Worm (Caenorhabditis elegans): Measurements from ENCODE around the gene fbxb-3.
A peak's percentile ranks its signal among the peaks of the same experiment; 100 is the strongest.

The fbxb-3 gene

DNA sequence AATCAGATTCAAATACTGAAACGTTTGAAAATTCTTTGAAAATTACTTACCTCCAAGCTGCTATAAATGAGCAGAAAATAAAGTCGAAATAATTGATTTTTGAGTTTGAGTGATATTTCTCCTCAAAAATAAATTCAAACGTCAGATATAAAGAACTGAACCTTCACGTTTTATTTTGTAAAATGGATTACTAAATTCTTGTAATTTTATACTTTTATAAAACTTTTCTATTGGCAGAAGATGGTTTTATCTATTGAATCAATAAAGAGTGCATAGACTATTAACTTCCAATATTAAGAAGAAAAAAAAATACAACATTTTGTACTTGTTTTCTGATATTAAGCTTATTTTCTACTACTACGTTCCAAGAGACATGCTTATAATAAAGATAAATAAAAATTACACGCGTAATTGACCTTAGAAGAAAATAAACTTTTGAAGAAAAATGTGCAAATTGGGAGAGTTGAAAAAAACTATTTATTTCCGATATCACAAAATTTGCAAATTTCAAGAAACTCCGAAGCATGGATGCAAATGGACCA is 9.1 kb downstream of the fbxb-3 start, which contains the start of the genes F38H4.6 and F38H4.4:
TSS of gene F38H4.6 (minus strand) at position 101 of the 542 bp plus-strand sequence.
TSS of gene F38H4.4 (plus strand) at position 492 of the 542 bp plus-strand sequence.
- TF ChIP-seq eor-1 (tag; optimal IDR thresholded peaks at IDR 0.05): no peak
- no peak for TF ChIP-seq mdl-1 (tag; optimal IDR thresholded peaks at IDR 0.05)
- no peak for TF ChIP-seq jun-1 (tag; optimal IDR thresholded peaks at IDR 0.05)
- TF ChIP-seq R02D3.7 (tag; optimal IDR thresholded peaks at IDR 0.05): no peak
- TF ChIP-seq nhr-77 (tag; optimal IDR thresholded peaks at IDR 0.05): no peak
- no peak for TF ChIP-seq ama-1 (optimal IDR thresholded peaks at IDR 0.05)
- no peak for TF ChIP-seq lin-15B (tag; optimal IDR thresholded peaks at IDR 0.05)
- no peak for TF ChIP-seq elt-1 (tag; optimal IDR thresholded peaks at IDR 0.05)
- TF ChIP-seq nhr-28 (tag; optimal IDR thresholded peaks at IDR 0.05): no peak
- TF ChIP-seq ztf-4 (tag; optimal IDR thresholded peaks at IDR 0.05): no peak
- TF ChIP-seq zag-1 (tag; optimal IDR thresholded peaks at IDR 0.05): no peak
- TF ChIP-seq ceh-16 (tag; optimal IDR thresholded peaks at IDR 0.05): no peak
- no peak for TF ChIP-seq pha-4 (tag; optimal IDR thresholded peaks at IDR 0.05)
- TF ChIP-seq nfya-1 (tag; optimal IDR thresholded peaks at IDR 0.05; ENCODE audit: insufficient read depth): no peak

DNA sequence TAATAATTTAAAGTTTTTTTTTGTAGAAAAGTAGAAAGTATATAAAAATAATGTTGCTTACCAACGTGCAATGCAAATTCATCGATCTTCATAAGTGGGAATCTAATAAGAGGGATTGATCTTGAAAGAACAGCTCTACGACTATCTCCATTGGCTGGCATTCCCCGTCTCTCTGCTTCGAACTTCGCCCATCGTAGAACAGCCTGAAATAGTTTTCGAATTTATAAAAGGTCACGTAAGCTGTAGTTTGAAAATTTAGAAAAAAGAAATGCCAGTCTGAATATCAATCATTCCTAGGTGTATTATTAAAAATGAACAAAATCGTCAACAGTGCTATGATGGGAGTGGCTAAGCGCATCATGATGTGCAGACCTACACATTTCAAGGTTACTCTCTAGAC is 13.1 kb downstream of the fbxb-3 start, which contains the start of gene F38H4.5:
TSS of gene F38H4.5 (plus strand) at position 301 of the 400 bp plus-strand sequence.
- TF ChIP-seq lsy-12 (tag; optimal IDR thresholded peaks at IDR 0.05) (no peak), snpc-4 (tag; optimal IDR thresholded peaks at IDR 0.05) (no peak), elt-1 (tag; optimal IDR thresholded peaks at IDR 0.05) (no peak), nhr-28 (tag; optimal IDR thresholded peaks at IDR 0.05) (no peak), R02D3.7 (tag; optimal IDR thresholded peaks at IDR 0.05) (no peak), lin-39 (tag; optimal IDR thresholded peaks at IDR 0.05) (no peak), mml-1 (tag; optimal IDR thresholded peaks at IDR 0.05) (no peak), skn-1 (tag; optimal IDR thresholded peaks at IDR 0.05) (no peak), egl-5 (tag; optimal IDR thresholded peaks at IDR 0.05) (no peak), ceh-9 (tag; optimal IDR thresholded peaks at IDR 0.05) (no peak), daf-12 (tag; optimal IDR thresholded peaks at IDR 0.05) (no peak), fos-1 (tag; optimal IDR thresholded peaks at IDR 0.05) (no peak), lin-15B (tag; optimal IDR thresholded peaks at IDR 0.05) (no peak), elt-2 (tag; optimal IDR thresholded peaks at IDR 0.05) (no peak)

DNA sequence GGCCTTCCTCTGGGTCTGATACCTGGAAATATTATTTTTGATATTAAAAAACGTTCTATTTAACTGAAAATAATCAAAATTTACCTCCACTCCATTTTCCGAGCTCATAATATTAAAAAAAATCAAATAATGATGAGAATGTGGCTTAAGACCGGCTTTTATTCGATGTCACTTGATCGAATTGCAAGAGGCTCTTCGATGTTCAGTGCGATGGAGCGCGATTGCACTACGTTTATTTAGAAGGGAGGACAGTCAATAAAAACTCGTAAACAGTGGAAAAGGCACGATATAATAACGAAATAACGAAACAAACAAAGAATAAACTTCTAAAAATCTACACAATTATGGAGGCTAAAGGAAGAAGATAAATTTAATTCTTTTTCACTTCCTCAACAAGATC is 16.0 kb downstream of the fbxb-3 start, which contains the start of gene tag-30:
TSS of gene tag-30 (minus strand) at position 383 of the 400 bp plus-strand sequence.
- TF ChIP-seq nhr-25 (tag; optimal IDR thresholded peaks at IDR 0.05) (peak; percentile 24), ztf-11 (tag; optimal IDR thresholded peaks at IDR 0.05) (no peak), ceh-16 (tag; optimal IDR thresholded peaks at IDR 0.05) (no peak), ceh-82 (tag; optimal IDR thresholded peaks at IDR 0.05) (no peak), lsy-12 (tag; optimal IDR thresholded peaks at IDR 0.05) (no peak), fkh-10 (GFP tag; optimal IDR thresholded peaks at IDR 0.05) (no peak), elt-2 (tag; optimal IDR thresholded peaks at IDR 0.05) (peak; percentile 43), snpc-4 (tag; optimal IDR thresholded peaks at IDR 0.05) (peak; percentile 76), nhr-23 (tag; optimal IDR thresholded peaks at IDR 0.05) (peak; percentile 13), elt-1 (tag; optimal IDR thresholded peaks at IDR 0.05) (no peak), nhr-43 (tag; optimal IDR thresholded peaks at IDR 0.05; ENCODE audit: poor library complexity, severe bottlenecking) (peak; percentile 10), hmg-11 (tag; optimal IDR thresholded peaks at IDR 0.05) (no peak), egl-5 (tag; optimal IDR thresholded peaks at IDR 0.05) (peak; percentile 86), lin-15B (tag; optimal IDR thresholded peaks at IDR 0.05) (peak; percentile 72), pha-4 (tag; optimal IDR thresholded peaks at IDR 0.05) (peak; percentile 96), daf-12 (tag; optimal IDR thresholded peaks at IDR 0.05) (no peak), lin-39 (tag; optimal IDR thresholded peaks at IDR 0.05) (peak; percentile 12)

DNA sequence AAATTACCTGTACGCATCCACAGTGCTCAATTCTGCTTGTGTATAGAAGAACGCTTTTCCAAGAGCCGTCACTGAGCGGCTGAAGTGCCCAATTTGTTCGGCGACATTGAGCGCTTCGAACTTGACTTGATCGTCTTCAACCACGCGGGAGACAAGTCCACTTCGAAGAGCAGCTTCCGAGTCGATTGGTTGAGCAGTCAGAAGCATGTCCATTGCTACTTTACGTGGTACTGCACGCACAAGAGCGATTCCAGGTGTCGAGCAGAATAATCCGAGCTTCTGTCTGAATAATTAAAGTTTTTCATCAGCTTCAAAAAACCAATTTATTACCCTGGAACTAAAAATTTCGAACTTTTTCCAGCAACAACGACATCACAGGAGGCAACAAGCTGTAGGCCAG is 16.7 kb downstream of the fbxb-3 start:
- TF ChIP-seq ama-1 (optimal IDR thresholded peaks at IDR 0.05): no peak
- no peak for TF ChIP-seq fkh-2 (tag; optimal IDR thresholded peaks at IDR 0.05)
- TF ChIP-seq nhr-77 (tag; optimal IDR thresholded peaks at IDR 0.05): no peak
- no peak for TF ChIP-seq fos-1 (tag; optimal IDR thresholded peaks at IDR 0.05)
- TF ChIP-seq ZK546.5 (tag; optimal IDR thresholded peaks at IDR 0.05): no peak
- no peak for TF ChIP-seq nhr-23 (tag; optimal IDR thresholded peaks at IDR 0.05)
- TF ChIP-seq ztf-4 (tag; optimal IDR thresholded peaks at IDR 0.05): no peak
- no peak for TF ChIP-seq fkh-10 (GFP tag; optimal IDR thresholded peaks at IDR 0.05)
- no peak for TF ChIP-seq nfya-1 (tag; optimal IDR thresholded peaks at IDR 0.05; ENCODE audit: insufficient read depth)
- no peak for TF ChIP-seq lin-15B (tag; optimal IDR thresholded peaks at IDR 0.05)
- no peak for TF ChIP-seq ceh-28 (tag; optimal IDR thresholded peaks at IDR 0.05)
- no peak for TF ChIP-seq ceh-16 (tag; optimal IDR thresholded peaks at IDR 0.05)

Measured in whole organism, L3 larva.